Fruit fly (Drosophila melanogaster) whole organism, embryonic: ENCODE measurements around the gene Hsp22.
A peak's percentile ranks its signal among the peaks of the same experiment; 100 is the strongest.

Source experiments
- CG10209 ChIP-seq: fragments of 200-800 bp; sonication (Bioruptor generic); optimal IDR thresholded peaks from 3 replicates; lab custom pipeline; 2017; ENCODE audit warnings: missing biosample characterization, mild to moderate bottlenecking, missing genetic modification characterization, missing genetic modification reagents
- CG11504 ChIP-seq: fragments of 200-800 bp; sonication (Bioruptor generic); optimal IDR thresholded peaks from 3 replicates; lab custom pipeline; 2019; ENCODE audit warnings: missing biosample characterization, mild to moderate bottlenecking, missing genetic modification characterization, moderate library complexity
- CG13775 ChIP-seq: fragments of 200-800 bp; sonication (Bioruptor generic); optimal IDR thresholded peaks from 3 replicates; lab custom pipeline; 2017; ENCODE audit warnings: missing biosample characterization, mild to moderate bottlenecking, missing genetic modification characterization
- CG15601 ChIP-seq: fragments of 200-800 bp; sonication (Bioruptor generic); optimal IDR thresholded peaks from 3 replicates; lab custom pipeline; 2019; ENCODE audit warnings: missing biosample characterization, mild to moderate bottlenecking, missing genetic modification characterization, moderate library complexity
- CG18011 ChIP-seq: fragments of 200-800 bp; sonication (Bioruptor generic); optimal IDR thresholded peaks from 2 replicates; lab custom pipeline; 2017; ENCODE audit warnings: missing biosample characterization, missing genetic modification characterization, mild to moderate bottlenecking, moderate library complexity, missing genotype
- CG18262 ChIP-seq: fragments of 200-800 bp; optimal IDR thresholded peaks from 3 replicates; lab custom pipeline; 2019; ENCODE audit warnings: missing biosample characterization, mild to moderate bottlenecking, missing genetic modification characterization, moderate library complexity
- CG18476 ChIP-seq: fragments of 200-800 bp; sonication (Bioruptor generic); optimal IDR thresholded peaks from 2 replicates; lab custom pipeline; 2016; ENCODE audit warnings: missing biosample characterization, mild to moderate bottlenecking, missing genetic modification characterization
- CG2116 ChIP-seq: fragments of 200-800 bp; sonication (Bioruptor generic); optimal IDR thresholded peaks from 3 replicates; lab custom pipeline; 2018; ENCODE audit warnings: missing biosample characterization, mild to moderate bottlenecking, missing genetic modification characterization
- CG2120 ChIP-seq: fragments of 200-800 bp; sonication (Bioruptor generic); optimal IDR thresholded peaks from 3 replicates; lab custom pipeline; 2016; ENCODE audit warnings: missing biosample characterization, missing genetic modification characterization
- CG2875 ChIP-seq: fragments of 200-800 bp; sonication (Bioruptor generic); optimal IDR thresholded peaks from 2 replicates; lab custom pipeline; 2017; ENCODE audit warnings: missing biosample characterization, mild to moderate bottlenecking, missing genetic modification characterization, missing genetic modification reagents
- CG30403 ChIP-seq: fragments of 200-800 bp; sonication (Bioruptor generic); optimal IDR thresholded peaks from 3 replicates; lab custom pipeline; 2016; ENCODE audit warnings: missing biosample characterization, missing genetic modification characterization
- CG4854 ChIP-seq: fragments of 200-800 bp; sonication (Bioruptor generic); optimal IDR thresholded peaks from 2 replicates; lab custom pipeline; 2016; ENCODE audit warnings: missing biosample characterization, missing genetic modification characterization, inconsistent platforms
- CG7271 ChIP-seq: fragments of 200-800 bp; sonication (Bioruptor generic); optimal IDR thresholded peaks from 2 replicates; lab custom pipeline; 2018; ENCODE audit warnings: missing biosample characterization, mild to moderate bottlenecking, missing genetic modification characterization, moderate library complexity
- CG7372 ChIP-seq: fragments of 200-800 bp; sonication (Bioruptor generic); IDR thresholded peaks from 2 replicates; pipeline ENCODE4 v1.3.6; 2022; ENCODE audit warnings: missing biosample characterization, missing genetic modification characterization
- CG7745 ChIP-seq: fragments of 200-800 bp; sonication (Bioruptor generic); optimal IDR thresholded peaks from 2 replicates; lab custom pipeline; 2018; ENCODE audit warnings: missing biosample characterization, mild to moderate bottlenecking, missing genetic modification characterization, moderate library complexity
- CG7786 ChIP-seq: fragments of 200-800 bp; sonication (Bioruptor generic); optimal IDR thresholded peaks from 2 replicates; lab custom pipeline; 2016; ENCODE audit warnings: missing biosample characterization, missing genetic modification characterization
- CG7987 ChIP-seq: fragments of 200-800 bp; sonication (Bioruptor generic); optimal IDR thresholded peaks from 2 replicates; lab custom pipeline; 2018; ENCODE audit warnings: missing biosample characterization, mild to moderate bottlenecking, missing genetic modification characterization, moderate library complexity
- CG8089 ChIP-seq: fragments of 200-800 bp; sonication (Bioruptor generic); optimal IDR thresholded peaks from 3 replicates; lab custom pipeline; 2016; ENCODE audit warnings: missing biosample characterization, missing genetic modification characterization
- CG8478 ChIP-seq: fragments of >200 bp; optimal IDR thresholded peaks from 2 replicates; lab custom pipeline; 2018
- CG9727 ChIP-seq: fragments of 200-800 bp; sonication (Bioruptor generic); optimal IDR thresholded peaks from 3 replicates; lab custom pipeline; 2017; ENCODE audit warnings: missing biosample characterization, mild to moderate bottlenecking, missing genetic modification characterization
- CG9817 ChIP-seq: fragments of 200-800 bp; sonication (Bioruptor generic); optimal IDR thresholded peaks from 2 replicates; lab custom pipeline; 2018; ENCODE audit warnings: missing biosample characterization, mild to moderate bottlenecking, missing genetic modification characterization, moderate library complexity
- Chrac-16 ChIP-seq: fragments of 200-800 bp; sonication (Bioruptor generic); optimal IDR thresholded peaks from 3 replicates; lab custom pipeline; 2016; ENCODE audit warnings: missing biosample characterization, missing genetic modification characterization
- Dbx ChIP-seq: fragments of 200-800 bp; sonication (Bioruptor generic); IDR thresholded peaks from 3 replicates; pipeline ENCODE4 v1.3.6; 2022; ENCODE audit warnings: missing biosample characterization, missing genetic modification characterization
- Deaf1 ChIP-seq: fragments of 200-800 bp; optimal IDR thresholded peaks from 3 replicates; lab custom pipeline; 2019; ENCODE audit warnings: missing biosample characterization, mild to moderate bottlenecking, missing genetic modification characterization, moderate library complexity
- Dfd ChIP-seq, 2 experiments: fragments of >200 bp; optimal IDR thresholded peaks; 2 replicates each; lab custom pipeline; 2017; ENCODE audit warnings: missing biosample characterization in 2 of 2, missing genetic modification characterization in 2 of 2
- E2f2 ChIP-seq: fragments of 200-800 bp; sonication (Bioruptor generic); IDR thresholded peaks from 2 replicates; pipeline ENCODE4 v1.3.6; 2022; ENCODE audit warnings: missing biosample characterization, missing genetic modification characterization
- ERR ChIP-seq: fragments of 200-800 bp; sonication (Bioruptor generic); optimal IDR thresholded peaks from 2 replicates; lab custom pipeline; 2016; ENCODE audit warnings: missing biosample characterization, missing genetic modification characterization
- Fer1 ChIP-seq: fragments of 200-800 bp; sonication (Bioruptor generic); optimal IDR thresholded peaks from 2 replicates; lab custom pipeline; 2017; ENCODE audit warnings: missing biosample characterization, mild to moderate bottlenecking, missing genetic modification characterization
- GATAe ChIP-seq: fragments of 200-800 bp; sonication (Bioruptor generic); conservative IDR thresholded peaks from 2 replicates; pipeline ENCODE4 v1.3.6; 2022; ENCODE audit warnings: missing biosample characterization, missing genetic modification characterization
- Gsc ChIP-seq: fragments of 200-800 bp; sonication (Bioruptor generic); IDR thresholded peaks from 2 replicates; pipeline ENCODE4 v1.3.6; 2022; ENCODE audit warnings: missing biosample characterization, missing genetic modification characterization
- Gug ChIP-seq: fragments of 200-800 bp; sonication (Bioruptor generic); IDR thresholded peaks from 4 replicates; pipeline ENCODE4 v1.3.6; 2022; ENCODE audit warnings: missing biosample characterization, missing genetic modification characterization
- Med ChIP-seq: fragments of 200-800 bp; sonication (Bioruptor generic); peaks from one replicate; lab custom pipeline; 2016; ENCODE audit warnings: missing biosample characterization, missing genetic modification characterization, mild to moderate bottlenecking, inconsistent platforms, moderate library complexity
- Meics ChIP-seq: fragments of 200-800 bp; sonication (Bioruptor generic); optimal IDR thresholded peaks from 2 replicates; lab custom pipeline; 2017; ENCODE audit warnings: missing biosample characterization, mild to moderate bottlenecking, missing genetic modification characterization
- Rfx ChIP-seq: fragments of 200-800 bp; sonication (Bioruptor generic); IDR thresholded peaks from 2 replicates; pipeline ENCODE4 v1.3.6; 2022; ENCODE audit warnings: missing biosample characterization, missing genetic modification characterization
- Sry-β ChIP-seq: fragments of 200-800 bp; sonication (Bioruptor generic); optimal IDR thresholded peaks from 2 replicates; lab custom pipeline; 2018; ENCODE audit warnings: missing biosample characterization, mild to moderate bottlenecking, missing genetic modification characterization, moderate library complexity
- Vsx1 ChIP-seq: fragments of 200-800 bp; sonication (Bioruptor generic); optimal IDR thresholded peaks from 2 replicates; lab custom pipeline; 2017; ENCODE audit warnings: missing biosample characterization, mild to moderate bottlenecking, missing genetic modification characterization, missing genetic modification reagents
- Xrp1 ChIP-seq: fragments of 200-800 bp; sonication (Bioruptor generic); IDR thresholded peaks from 2 replicates; pipeline ENCODE4 v1.3.6; 2022; ENCODE audit warnings: missing biosample characterization, missing genetic modification characterization
- gem ChIP-seq: fragments of 200-800 bp; sonication (Bioruptor generic); optimal IDR thresholded peaks from 2 replicates; lab custom pipeline; 2019; ENCODE audit warnings: missing biosample characterization, mild to moderate bottlenecking, missing genetic modification characterization, moderate library complexity
- hkb ChIP-seq, 2 experiments: fragments of 200-800 bp in 1 of 2; fragments of >200 bp in 1 of 2; sonication (Bioruptor generic) in 1 of 2; IDR thresholded peaks in 1 of 2; optimal IDR thresholded peaks in 1 of 2; 2 replicates each; pipeline versions ENCODE4 v1.3.6 to Lab custom; 2017 to 2022; ENCODE audit warnings: missing biosample characterization in 1 of 2, missing genetic modification characterization in 1 of 2
- lbe ChIP-seq: fragments of 200-800 bp; sonication (Bioruptor generic); optimal IDR thresholded peaks from 2 replicates; lab custom pipeline; 2016; ENCODE audit warnings: missing biosample characterization, mild to moderate bottlenecking, missing genetic modification characterization
- mam ChIP-seq: fragments of 200-800 bp; sonication (Bioruptor generic); optimal IDR thresholded peaks from 3 replicates; lab custom pipeline; 2016; ENCODE audit warnings: missing biosample characterization, missing genetic modification characterization
- nerfin-1 ChIP-seq: fragments of 200-800 bp; sonication (Bioruptor generic); optimal IDR thresholded peaks from 3 replicates; lab custom pipeline; 2019; ENCODE audit warnings: missing biosample characterization, mild to moderate bottlenecking, missing genetic modification characterization, moderate library complexity
- scrt ChIP-seq: fragments of 200-800 bp; sonication (Bioruptor generic); optimal IDR thresholded peaks from 2 replicates; lab custom pipeline; 2018; ENCODE audit warnings: missing biosample characterization, mild to moderate bottlenecking, missing genetic modification characterization, moderate library complexity
- slbo ChIP-seq: fragments of 200-800 bp; sonication (Bioruptor generic); IDR thresholded peaks from 2 replicates; pipeline ENCODE4 v1.3.6; 2022; ENCODE audit warnings: missing biosample characterization, missing genetic modification characterization
- sr ChIP-seq: fragments of 200-800 bp; sonication (Bioruptor generic); IDR thresholded peaks from 3 replicates; pipeline ENCODE4 v1.3.6; 2022; ENCODE audit warnings: missing biosample characterization, missing genetic modification characterization
- tll ChIP-seq, 2 experiments: fragments of 200-800 bp in 1 of 2; fragments of >200 bp in 1 of 2; sonication (Bioruptor generic) in 1 of 2; optimal IDR thresholded peaks; 2 replicates each; lab custom pipeline; 2017 to 2019; ENCODE audit warnings: missing biosample characterization in 2 of 2, missing genetic modification characterization in 2 of 2, mild to moderate bottlenecking in 1 of 2, moderate library complexity in 1 of 2
- trh ChIP-seq: fragments of 200-800 bp; sonication (Bioruptor generic); optimal IDR thresholded peaks from 2 replicates; lab custom pipeline; 2016; ENCODE audit warnings: missing biosample characterization, missing genetic modification characterization
- unpg ChIP-seq: fragments of 200-800 bp; sonication (Bioruptor generic); optimal IDR thresholded peaks from 3 replicates; lab custom pipeline; 2018; ENCODE audit warnings: missing biosample characterization, mild to moderate bottlenecking, missing genetic modification characterization, moderate library complexity
- vnd ChIP-seq: fragments of 200-800 bp; sonication (Bioruptor generic); IDR thresholded peaks from 3 replicates; pipeline ENCODE4 v1.3.6; 2022; ENCODE audit warnings: missing biosample characterization, missing genetic modification characterization; ENCODE audit not compliant: partially characterized antibody
- zfh2 ChIP-seq: fragments of 200-800 bp; sonication (Bioruptor generic); optimal IDR thresholded peaks from 2 replicates; lab custom pipeline; 2016; ENCODE audit warnings: missing biosample characterization, missing genetic modification characterization

Gene Hsp22

DNA sequence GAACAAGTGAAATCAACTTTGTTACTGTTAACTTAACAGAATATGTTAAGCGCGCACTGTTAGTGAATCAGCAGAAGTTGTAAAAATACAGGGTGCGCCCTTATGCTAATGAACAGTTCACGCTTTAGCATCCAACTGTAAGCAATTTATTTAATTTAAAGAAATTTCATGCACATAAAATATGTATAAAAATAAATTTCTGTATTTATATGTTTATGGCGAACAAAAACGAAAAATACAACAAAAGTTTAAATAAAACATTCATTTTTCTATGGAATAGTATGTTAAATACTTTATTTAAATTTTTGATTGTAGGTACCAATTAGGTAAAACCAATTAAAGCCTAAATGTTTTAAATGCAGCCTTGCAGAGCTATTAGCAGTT is 51.8 kb downstream of the Hsp22 start (continued):
- TF ChIP-seq lbe (GFP tag; lab: Kevin White, UChicago) = peak; percentile 59
- no peak for TF ChIP-seq CG7271 (tag; lab: Kevin White, UChicago)
- TF ChIP-seq trh = no peak
- TF ChIP-seq E2f2 (GFP tag; lab: Robert Waterston, UW) = peak; percentile 23; the same call in 1 of the 2 replicates
- TF ChIP-seq gem (tag; lab: Kevin White, UChicago) = peak; percentile 65
- TF ChIP-seq mam (GFP tag; lab: Kevin White, UChicago) = no peak
- TF ChIP-seq Sry-β = no peak
- TF ChIP-seq CG15601 (tag; lab: Kevin White, UChicago) = peak; percentile 39
- TF ChIP-seq CG8089 (GFP tag; lab: Kevin White, UChicago) = no peak
- TF ChIP-seq CG18476 = peak; percentile 41
- TF ChIP-seq Gug (GFP tag; lab: Robert Waterston, UW) = no peak; the same call in 3 of the 4 replicates
- no peak for TF ChIP-seq vnd (GFP tag; lab: Robert Waterston, UW)
- no peak for TF ChIP-seq CG7745 (tag; lab: Kevin White, UChicago)
- no peak for TF ChIP-seq tll (GFP tag; optimal IDR thresholded peaks at IDR 0.05; lab: Kevin White, UChicago)
- TF ChIP-seq Chrac-16 (GFP tag; lab: Kevin White, UChicago) = no peak
- TF ChIP-seq Med (GFP tag; lab: Kevin White, UChicago) = peak; percentile 62
- no peak for TF ChIP-seq CG9817 (tag; lab: Kevin White, UChicago)
- peak; percentile 28 for TF ChIP-seq CG30403 (GFP tag; lab: Kevin White, UChicago)
- TF ChIP-seq GATAe (GFP tag; lab: Robert Waterston, UW) = no peak
- peak; percentile 59 for TF ChIP-seq Meics (GFP tag; lab: Kevin White, UChicago)
- peak; percentile 19 for TF ChIP-seq CG10209 (GFP tag; lab: Kevin White, UChicago)
- TF ChIP-seq CG2120 (GFP tag; lab: Kevin White, UChicago) = peak; percentile 46
- TF ChIP-seq ERR (GFP tag; lab: Kevin White, UChicago) = no peak
- no peak for TF ChIP-seq zfh2 (GFP tag; lab: Kevin White, UChicago)
- TF ChIP-seq Dfd (GFP tag; optimal IDR thresholded peaks at IDR 0.05; lab: Kevin White, UChicago) = no peak
- 0 out of 2 replicates have a peak, but pooled peaks have one; percentile 21 for TF ChIP-seq Xrp1 (GFP tag; lab: Robert Waterston, UW)
- peak; percentile 31; the same call in 1 of the 2 replicates for TF ChIP-seq slbo (GFP tag; lab: Robert Waterston, UW)
- no peak for TF ChIP-seq CG8478 (lab: Kevin White, UChicago)
- peak; percentile 23 for TF ChIP-seq scrt (GFP tag; lab: Kevin White, UChicago)
- peak; percentile 50; the same call in 1 of the 2 replicates for TF ChIP-seq Rfx (GFP tag; lab: Robert Waterston, UW)
- TF ChIP-seq CG18262 (tag; lab: Kevin White, UChicago) = peak; percentile 64
- TF ChIP-seq Deaf1 (tag; lab: Kevin White, UChicago) = peak; percentile 14
- no peak for TF ChIP-seq CG7987 (GFP tag; lab: Kevin White, UChicago)
- no peak for TF ChIP-seq sr (GFP tag; lab: Robert Waterston, UW)
- peak; percentile 43 for TF ChIP-seq CG2116 (GFP tag; lab: Kevin White, UChicago)
- TF ChIP-seq CG2875 (GFP tag; lab: Kevin White, UChicago) = no peak
- TF ChIP-seq Gsc (GFP tag; lab: Robert Waterston, UW) = no peak
- TF ChIP-seq Vsx1 (GFP tag; lab: Kevin White, UChicago) = peak; percentile 16
- TF ChIP-seq CG7372 = 0 out of 2 replicates have a peak, but pooled peaks have one; percentile 12
- peak; percentile 43 for TF ChIP-seq Fer1 (GFP tag; lab: Kevin White, UChicago)
- no peak for TF ChIP-seq CG7786 (GFP tag; lab: Kevin White, UChicago)
- TF ChIP-seq CG18011 (GFP tag; lab: Kevin White, UChicago) = peak; percentile 15
- TF ChIP-seq nerfin-1 (tag; lab: Kevin White, UChicago) = peak; percentile 27
- TF ChIP-seq CG9727 (GFP tag; lab: Kevin White, UChicago) = peak; percentile 48
- TF ChIP-seq CG4854 (GFP tag; lab: Kevin White, UChicago) = no peak
- no peak for TF ChIP-seq hkb (optimal IDR thresholded peaks at IDR 0.05; lab: Kevin White, UChicago)
- peak; percentile 45 for TF ChIP-seq hkb (GFP tag; IDR thresholded peaks at IDR 0.05; lab: Robert Waterston, UW)
- peak; percentile 64 for TF ChIP-seq CG11504 (tag; lab: Kevin White, UChicago)
- TF ChIP-seq Dbx = peak; percentile 24; the same call in 1 of the 3 replicates
- TF ChIP-seq CG13775 (GFP tag; lab: Kevin White, UChicago) = peak; percentile 20
- peak; percentile 65 for TF ChIP-seq unpg
